Worm (Caenorhabditis elegans) whole organism, L1 larva: ENCODE data around the gene sqt-1.

Source experiments
- Y116A8C.19 ChIP-seq: sonication (generic microtip); optimal IDR thresholded peaks from 2 replicates; lab custom pipeline; 2016; ENCODE audit warnings: missing compliant biosample characterization, missing genetic modification characterization, borderline replicate concordance
- aha-1 ChIP-seq: fragments of 150-350 bp; optimal IDR thresholded peaks from 2 replicates; lab custom pipeline; 2014; ENCODE audit warnings: missing biosample characterization, missing genetic modification characterization
- alr-1 ChIP-seq: fragments of 200-800 bp; sonication (Bioruptor generic); optimal IDR thresholded peaks from 2 replicates; lab custom pipeline; 2018; ENCODE audit warnings: borderline replicate concordance, mild to moderate bottlenecking, missing genetic modification characterization, missing compliant biosample characterization
- blmp-1 ChIP-seq: fragments of 150-350 bp; optimal IDR thresholded peaks from 2 replicates; lab custom pipeline; 2014; ENCODE audit warnings: missing biosample characterization, missing genetic modification characterization
- ceh-63 ChIP-seq: fragments of 200-800 bp; sonication (Bioruptor generic); optimal IDR thresholded peaks from 2 replicates; lab custom pipeline; 2018; ENCODE audit warnings: mild to moderate bottlenecking, missing genetic modification characterization, missing compliant biosample characterization
- ceh-8 ChIP-seq: fragments of 200-800 bp; sonication (Bioruptor generic); optimal IDR thresholded peaks from 2 replicates; lab custom pipeline; 2018; ENCODE audit warnings: mild to moderate bottlenecking, missing genetic modification characterization, moderate library complexity, missing compliant biosample characterization
- ceh-88 ChIP-seq: fragments of 200-800 bp; sonication (Bioruptor generic); IDR thresholded peaks from 2 replicates; pipeline ENCODE4 v1.3.6; 2022; ENCODE audit warnings: missing genetic modification characterization, missing compliant biosample characterization
- dsc-1 ChIP-seq: sonication (generic microtip); optimal IDR thresholded peaks from 2 replicates; lab custom pipeline; 2016; ENCODE audit warnings: mild to moderate bottlenecking, missing genetic modification characterization, missing compliant biosample characterization
- efl-1 ChIP-seq, 4 experiments: fragments of 150-350 bp; optimal IDR thresholded peaks in 3 of 4; peaks in 1 of 4; 1 replicate in 1 of 4; 2 replicates in 3 of 4; lab custom pipeline; 2014; ENCODE audit warnings: missing biosample characterization in 2 of 4, missing genetic modification characterization in 2 of 4, missing genetic modification reagents in 2 of 4
- efl-3 ChIP-seq: fragments of 200-800 bp; sonication (Bioruptor generic); optimal IDR thresholded peaks from 2 replicates; lab custom pipeline; 2018; ENCODE audit warnings: mild to moderate bottlenecking, missing genetic modification characterization, missing compliant biosample characterization
- egl-13 ChIP-seq: sonication (generic microtip); optimal IDR thresholded peaks from 2 replicates; lab custom pipeline; 2016; ENCODE audit warnings: missing genotype, missing genetic modification reagents, missing genetic modification characterization, missing compliant biosample characterization
- egl-27 ChIP-seq, 2 experiments: fragments of 150-350 bp in 1 of 2; sonication (generic microtip); optimal IDR thresholded peaks; 3 replicates each; lab custom pipeline; 2017 to 2018; ENCODE audit warnings: missing biosample characterization in 2 of 2, missing genetic modification characterization in 2 of 2, missing genetic modification reagents in 2 of 2
- elt-2 ChIP-seq: sonication (generic microtip); optimal IDR thresholded peaks from 2 replicates; lab custom pipeline; 2016; ENCODE audit warnings: missing genetic modification characterization, mild to moderate bottlenecking, inconsistent platforms, missing compliant biosample characterization, missing genetic modification reagents
- elt-3 ChIP-seq, 6 experiments: fragments of 150-350 bp in 1 of 6; sonication (generic microtip); optimal IDR thresholded peaks; 2 replicates each; lab custom pipeline; 2017 to 2018; ENCODE audit warnings: missing biosample characterization in 6 of 6, missing genetic modification characterization in 6 of 6, inconsistent platforms in 1 of 6
- fkh-10 ChIP-seq: sonication (generic microtip); optimal IDR thresholded peaks from 2 replicates; lab custom pipeline; 2017; ENCODE audit warnings: missing biosample characterization, missing genetic modification reagents, missing genetic modification characterization
- fkh-8 ChIP-seq: sonication (generic microtip); optimal IDR thresholded peaks from 2 replicates; lab custom pipeline; 2016; ENCODE audit warnings: mild to moderate bottlenecking, missing genetic modification characterization, missing compliant biosample characterization
- grh-1 ChIP-seq: fragments of 200-800 bp; sonication (Bioruptor generic); IDR thresholded peaks from 2 replicates; pipeline ENCODE4 v1.3.6; 2022; ENCODE audit warnings: missing genetic modification reagents, missing genetic modification characterization, missing compliant biosample characterization
- hpl-2 ChIP-seq: fragments of 150-350 bp; optimal IDR thresholded peaks from 2 replicates; lab custom pipeline; 2014; ENCODE audit warnings: missing biosample characterization, missing genetic modification reagents, missing genetic modification characterization
- irx-1 ChIP-seq: sonication (generic microtip); optimal IDR thresholded peaks from 2 replicates; lab custom pipeline; 2016; ENCODE audit warnings: missing genetic modification characterization, missing compliant biosample characterization
- lin-13 ChIP-seq: fragments of 150-350 bp; optimal IDR thresholded peaks from 2 replicates; lab custom pipeline; 2014; ENCODE audit warnings: missing biosample characterization, missing genetic modification reagents, missing genetic modification characterization
- lin-14 ChIP-seq: fragments of 200-800 bp; sonication (Bioruptor generic); optimal IDR thresholded peaks from 2 replicates; lab custom pipeline; 2018; ENCODE audit warnings: mild to moderate bottlenecking, missing genetic modification characterization, moderate library complexity, missing compliant biosample characterization
- lsy-2 ChIP-seq, 2 experiments: fragments of 150-350 bp; optimal IDR thresholded peaks; 2 replicates each; lab custom pipeline; 2014; ENCODE audit warnings: missing biosample characterization in 2 of 2, missing genetic modification characterization in 2 of 2
- mab-9 ChIP-seq: fragments of 200-800 bp; sonication (Bioruptor generic); IDR thresholded peaks from 2 replicates; pipeline ENCODE4 v1.3.6; 2022; ENCODE audit warnings: missing genetic modification reagents, missing genetic modification characterization, missing compliant biosample characterization
- mdl-1 ChIP-seq, 2 experiments: fragments of 150-350 bp; optimal IDR thresholded peaks; 2 replicates each; lab custom pipeline; 2014 to 2017; ENCODE audit warnings: missing biosample characterization in 2 of 2, missing genetic modification characterization in 2 of 2, inconsistent platforms in 1 of 2
- mef-2 ChIP-seq: fragments of 150-350 bp; optimal IDR thresholded peaks from 2 replicates; lab custom pipeline; 2014; ENCODE audit warnings: missing biosample characterization, missing genetic modification characterization
- nhr-11 ChIP-seq: fragments of 150-350 bp; optimal IDR thresholded peaks from 2 replicates; lab custom pipeline; 2014; ENCODE audit warnings: missing biosample characterization, missing genetic modification characterization
- nhr-12 ChIP-seq: sonication (generic microtip); optimal IDR thresholded peaks from 2 replicates; lab custom pipeline; 2017; ENCODE audit warnings: missing biosample characterization, missing genetic modification characterization
- nhr-20 ChIP-seq: sonication (generic microtip); optimal IDR thresholded peaks from 2 replicates; lab custom pipeline; 2016; ENCODE audit warnings: mild to moderate bottlenecking, missing genetic modification characterization, missing compliant biosample characterization
- nhr-237 ChIP-seq: fragments of 150-350 bp; optimal IDR thresholded peaks from 2 replicates; lab custom pipeline; 2014; ENCODE audit warnings: missing biosample characterization, missing genetic modification characterization
- nhr-28 ChIP-seq: fragments of 150-350 bp; optimal IDR thresholded peaks from 2 replicates; lab custom pipeline; 2014; ENCODE audit warnings: missing biosample characterization, missing genetic modification characterization
- nhr-47 ChIP-seq: sonication (generic microtip); optimal IDR thresholded peaks from 2 replicates; lab custom pipeline; 2016; ENCODE audit warnings: mild to moderate bottlenecking, missing genetic modification characterization, moderate library complexity, missing compliant biosample characterization
- nhr-71 ChIP-seq: sonication (generic microtip); optimal IDR thresholded peaks from 2 replicates; lab custom pipeline; 2016; ENCODE audit warnings: mild to moderate bottlenecking, missing genetic modification characterization, moderate library complexity, missing compliant biosample characterization
- nhr-90 ChIP-seq: sonication (generic microtip); optimal IDR thresholded peaks from 2 replicates; lab custom pipeline; 2016; ENCODE audit warnings: mild to moderate bottlenecking, missing genetic modification characterization, missing compliant biosample characterization; ENCODE audit not compliant: poor library complexity
- pag-3 ChIP-seq: sonication (generic microtip); optimal IDR thresholded peaks from 2 replicates; lab custom pipeline; 2017; ENCODE audit warnings: missing genetic modification characterization, mild to moderate bottlenecking, missing compliant biosample characterization, antibody characterized with exemption, borderline replicate concordance; ENCODE audit not compliant: insufficient read depth
- pax-3 ChIP-seq: fragments of 200-800 bp; sonication (Bioruptor generic); optimal IDR thresholded peaks from 2 replicates; lab custom pipeline; 2018; ENCODE audit warnings: mild to moderate bottlenecking, missing genetic modification characterization, moderate library complexity, missing compliant biosample characterization
- rnt-1 ChIP-seq: sonication (generic microtip); optimal IDR thresholded peaks from 2 replicates; lab custom pipeline; 2016; ENCODE audit warnings: mild to moderate bottlenecking, missing genetic modification characterization, moderate library complexity, missing compliant biosample characterization
- snpc-4 ChIP-seq: fragments of 150-350 bp; optimal IDR thresholded peaks from 2 replicates; lab custom pipeline; 2014; ENCODE audit warnings: missing biosample characterization, missing genetic modification characterization
- sox-4 ChIP-seq: sonication (generic microtip); optimal IDR thresholded peaks from 2 replicates; lab custom pipeline; 2016; ENCODE audit warnings: missing genetic modification characterization, missing compliant biosample characterization
- sptf-1 ChIP-seq: fragments of 150-350 bp; optimal IDR thresholded peaks from 2 replicates; lab custom pipeline; 2014; ENCODE audit warnings: missing biosample characterization, missing genetic modification characterization
- sup-37 ChIP-seq: fragments of 200-800 bp; sonication (Bioruptor generic); optimal IDR thresholded peaks from 2 replicates; lab custom pipeline; 2018; ENCODE audit warnings: mild to moderate bottlenecking, missing genetic modification characterization, missing compliant biosample characterization
- swsn-7 ChIP-seq: sonication (generic microtip); optimal IDR thresholded peaks from 2 replicates; lab custom pipeline; 2016; ENCODE audit warnings: missing genetic modification characterization, missing compliant biosample characterization
- unc-130 ChIP-seq: fragments of 150-350 bp; optimal IDR thresholded peaks from 2 replicates; lab custom pipeline; 2017; ENCODE audit warnings: missing biosample characterization, missing genetic modification characterization, inconsistent platforms
- unc-30 ChIP-seq: sonication (generic microtip); optimal IDR thresholded peaks from 2 replicates; lab custom pipeline; 2017; ENCODE audit warnings: missing biosample characterization, missing genetic modification characterization
- unc-86 ChIP-seq: sonication (generic microtip); optimal IDR thresholded peaks from 2 replicates; lab custom pipeline; 2016; ENCODE audit warnings: missing genetic modification characterization, missing compliant biosample characterization
- zip-4 ChIP-seq: fragments of 200-800 bp; sonication (Bioruptor generic); optimal IDR thresholded peaks from 2 replicates; lab custom pipeline; 2018; ENCODE audit warnings: mild to moderate bottlenecking, missing genetic modification characterization, moderate library complexity, missing compliant biosample characterization
- ztf-4 ChIP-seq: fragments of 150-350 bp; optimal IDR thresholded peaks from 2 replicates; lab custom pipeline; 2014; ENCODE audit warnings: missing biosample characterization, missing genetic modification characterization

Gene sqt-1

DNA sequence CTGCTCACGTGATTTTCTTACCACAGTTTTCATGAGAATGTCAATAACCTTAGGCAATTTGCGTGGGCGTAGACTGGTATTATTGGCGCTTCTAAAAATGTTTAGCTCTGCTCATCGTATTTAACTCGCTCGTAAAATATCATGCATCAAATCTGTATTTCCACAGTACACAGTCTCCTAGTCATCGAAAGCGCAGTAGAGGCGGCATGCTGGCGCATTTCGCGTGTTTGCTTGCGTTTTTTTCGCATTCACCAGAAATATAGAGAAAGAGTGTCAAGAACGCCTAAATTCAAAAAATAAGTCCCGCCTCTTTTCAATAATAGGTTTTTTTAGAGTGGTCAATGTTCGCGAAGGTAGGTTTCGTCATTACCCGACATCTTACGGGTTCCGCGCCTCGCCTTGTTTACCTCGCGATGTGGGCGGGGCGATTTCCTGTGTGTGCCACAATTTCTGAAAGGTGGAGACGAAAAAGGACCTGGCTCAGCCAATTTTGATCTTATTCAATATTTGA is 39.0 kb upstream of the sqt-1 start (continued):
- TF ChIP-seq grh-1 (GFP tag; lab: Robert Waterston, UW) (peak; percentile 8; the same call in 1 of the 2 replicates), lin-13 (GFP tag; lab: Kevin White, UChicago) (peak; percentile 1), irx-1 (tag; lab: Kevin White, UChicago) (no peak), zip-4 (GFP tag; lab: Kevin White, UChicago) (no peak), pag-3 (no peak), mab-9 (no peak), mef-2 (tag; lab: Kevin White, UChicago) (no peak), efl-1 (optimal IDR thresholded peaks at IDR 0.05; lab: Kevin White, UChicago) (peak; percentile 2 to 54), efl-1 (GFP tag; optimal IDR thresholded peaks at IDR 0.05 in 1 of 2; lab: Kevin White, UChicago) (peak in 1 of 2 experiments; percentile 56), ceh-8 (GFP tag; lab: Kevin White, UChicago) (no peak), nhr-47 (tag; lab: Kevin White, UChicago) (peak; percentile 68), lsy-2 (tag; optimal IDR thresholded peaks at IDR 0.05; lab: Kevin White, UChicago) (peak in 1 of 2 experiments; percentile 14), nhr-90 (tag; lab: Kevin White, UChicago) (peak; percentile 69), swsn-7 (tag; lab: Kevin White, UChicago) (peak; percentile 42), rnt-1 (peak; percentile 23), lin-14 (peak; percentile 66), elt-3 (tag; optimal IDR thresholded peaks at IDR 0.05; lab: Kevin White, UChicago) (peak in 1 of 6 experiments; percentile 31)

DNA sequence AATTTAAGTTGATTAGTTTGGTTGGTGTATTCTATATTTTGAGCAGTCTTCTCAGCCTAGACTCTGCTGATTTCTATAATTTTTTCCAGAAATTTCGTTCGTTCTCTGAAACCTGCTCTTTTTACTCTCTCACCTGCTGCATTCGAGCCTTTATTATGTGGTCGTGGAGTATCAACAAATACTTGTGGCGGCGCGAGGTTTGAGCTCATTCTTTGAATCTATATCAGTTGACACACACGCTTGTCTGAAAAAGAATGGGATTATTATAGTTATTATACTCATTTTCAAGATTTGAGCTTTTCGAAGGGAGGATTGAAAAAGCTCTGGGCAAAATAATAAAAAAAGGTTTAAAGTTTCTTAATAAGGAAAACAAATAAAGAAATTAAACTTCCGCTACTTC is 38.4 kb upstream of the sqt-1 start:
- TF ChIP-seq rnt-1 = no peak
- TF ChIP-seq pax-3 = peak; percentile 4
- no peak for TF ChIP-seq sup-37 (GFP tag; lab: Kevin White, UChicago)
- no peak for TF ChIP-seq unc-130 (tag; lab: Kevin White, UChicago)
- no peak for TF ChIP-seq aha-1 (tag; lab: Kevin White, UChicago)
- TF ChIP-seq blmp-1 = no peak
- TF ChIP-seq grh-1 (GFP tag; lab: Robert Waterston, UW) = no peak
- peak; percentile 28 for TF ChIP-seq sox-4 (tag; lab: Kevin White, UChicago)
- no peak for TF ChIP-seq ceh-63 (GFP tag; lab: Kevin White, UChicago)
- TF ChIP-seq elt-2 (tag; lab: Kevin White, UChicago) = no peak
- TF ChIP-seq unc-86 = no peak
- no peak for TF ChIP-seq lsy-2 (tag; optimal IDR thresholded peaks at IDR 0.05; lab: Kevin White, UChicago)
- no peak for TF ChIP-seq mdl-1 (tag; optimal IDR thresholded peaks at IDR 0.05; lab: Kevin White, UChicago)
- TF ChIP-seq nhr-20 (tag; lab: Kevin White, UChicago) = no peak
- TF ChIP-seq nhr-11 (tag; lab: Kevin White, UChicago) = peak; percentile 63
- TF ChIP-seq nhr-28 (tag; lab: Kevin White, UChicago) = no peak
- no peak for TF ChIP-seq zip-4 (GFP tag; lab: Kevin White, UChicago)
- no peak for TF ChIP-seq sptf-1 (tag; lab: Kevin White, UChicago)
- TF ChIP-seq efl-3 (GFP tag; lab: Kevin White, UChicago) = no peak
- no peak for TF ChIP-seq unc-30 (tag; lab: Kevin White, UChicago)
- no peak for TF ChIP-seq Y116A8C.19 (tag; lab: Kevin White, UChicago)
- TF ChIP-seq dsc-1 (tag; lab: Kevin White, UChicago) = peak; percentile 57
- peak; percentile 13 for TF ChIP-seq nhr-47 (tag; lab: Kevin White, UChicago)
- TF ChIP-seq nhr-237 = no peak
- peak; percentile 54 for TF ChIP-seq nhr-71 (tag; lab: Kevin White, UChicago)
- TF ChIP-seq egl-13 (tag; lab: Kevin White, UChicago) = no peak
- no peak for TF ChIP-seq nhr-90 (tag; lab: Kevin White, UChicago)
- no peak for TF ChIP-seq nhr-12 (tag; lab: Kevin White, UChicago)
- no peak for TF ChIP-seq snpc-4
- no peak for TF ChIP-seq ztf-4 (tag; lab: Kevin White, UChicago)
- no peak for TF ChIP-seq ceh-88 (GFP tag; lab: Robert Waterston, UW)
- no peak for TF ChIP-seq fkh-10 (GFP tag; lab: Kevin White, UChicago)
- TF ChIP-seq alr-1 = no peak
- no peak for TF ChIP-seq egl-27 (tag; optimal IDR thresholded peaks at IDR 0.05; lab: Kevin White, UChicago)
- no peak for TF ChIP-seq hpl-2 (GFP tag; lab: Kevin White, UChicago)
- peak; percentile 82 for TF ChIP-seq fkh-8 (tag; lab: Kevin White, UChicago)
